Fruit fly (Drosophila melanogaster) S2 (cell line): Measurements from ENCODE around the gene Nepl15.

Experiments used
- CG8478 ChIP-seq: fragments of >200 bp; optimal IDR thresholded peaks from 2 replicates; lab custom pipeline; 2018
- CTCF ChIP-seq, 2 experiments: fragments of >200 bp; optimal IDR thresholded peaks; 2 replicates each; lab custom pipeline; 2018

DNA sequence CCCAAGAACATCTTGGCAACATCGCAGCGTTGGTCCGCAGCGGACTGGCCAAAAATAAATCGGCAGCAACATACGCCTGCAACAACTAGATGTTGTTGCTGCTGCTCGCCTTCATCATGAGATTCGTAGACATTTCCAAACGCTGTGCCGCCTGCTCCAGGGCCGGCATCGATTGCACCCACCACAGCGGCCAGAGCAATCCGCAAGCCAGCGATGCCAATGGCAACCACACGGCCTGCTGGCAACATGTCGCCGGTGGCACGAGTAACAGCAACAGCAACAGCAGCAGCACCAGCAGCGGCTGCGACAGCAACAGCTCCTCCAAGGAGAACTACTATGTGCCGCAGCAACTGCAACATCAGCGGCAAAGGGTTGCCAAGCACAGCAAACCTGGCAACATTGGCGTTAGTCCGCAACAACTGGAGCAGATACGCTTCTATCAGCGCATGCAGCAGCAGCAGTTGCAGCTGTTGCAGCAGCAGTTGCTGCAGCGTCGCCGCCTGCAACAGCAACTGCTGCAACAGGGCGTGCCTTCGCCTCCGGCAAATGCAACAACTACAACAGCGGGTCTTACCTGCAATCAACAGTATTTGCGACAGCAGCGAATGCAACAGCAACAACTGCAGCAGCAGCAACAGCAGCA, 18.8 kb upstream of the Nepl15 start:
- no peak for TF ChIP-seq CG8478 (lab: Kevin White, UChicago)
- TF ChIP-seq CTCF (optimal IDR thresholded peaks at IDR 0.05; lab: Kevin White, UChicago) = no peak
